Fruit fly (Drosophila melanogaster) whole organism, embryonic: ENCODE data around the gene Rab14.
A peak's percentile ranks its signal among the peaks of the same experiment; 100 is the strongest.

Experiments
- BtbVII ChIP-seq: fragments of 200-800 bp; sonication (Bioruptor generic); optimal IDR thresholded peaks from 3 replicates; lab custom pipeline; 2017; ENCODE audit warnings: missing biosample characterization, mild to moderate bottlenecking, missing genetic modification characterization
- CG10321 ChIP-seq: fragments of 200-800 bp; sonication (Bioruptor generic); IDR thresholded peaks from 2 replicates; pipeline ENCODE4 v1.3.6; 2022; ENCODE audit warnings: missing biosample characterization, missing genetic modification characterization
- CG11093 ChIP-seq: fragments of 200-800 bp; sonication (Bioruptor generic); IDR thresholded peaks from 3 replicates; pipeline ENCODE4 v1.3.6; 2022; ENCODE audit warnings: missing biosample characterization, missing genetic modification characterization
- CG11695 ChIP-seq: fragments of 200-800 bp; sonication (Bioruptor generic); IDR thresholded peaks from 3 replicates; pipeline ENCODE4 v1.3.6; 2022; ENCODE audit warnings: missing biosample characterization, missing genetic modification characterization
- CG12769 ChIP-seq: fragments of 200-800 bp; sonication (Bioruptor generic); optimal IDR thresholded peaks from 2 replicates; lab custom pipeline; 2019; ENCODE audit warnings: missing biosample characterization, mild to moderate bottlenecking, missing genetic modification characterization, moderate library complexity
- CG15011 ChIP-seq: fragments of 200-800 bp; sonication (Bioruptor generic); optimal IDR thresholded peaks from 3 replicates; lab custom pipeline; 2018; ENCODE audit warnings: missing biosample characterization, mild to moderate bottlenecking, missing genetic modification characterization
- CG15514 ChIP-seq: fragments of 200-800 bp; sonication (Bioruptor generic); optimal IDR thresholded peaks from 3 replicates; lab custom pipeline; 2017; ENCODE audit warnings: missing biosample characterization, missing genetic modification characterization, mild to moderate bottlenecking, moderate library complexity, missing genetic modification reagents
- CG1603 ChIP-seq: fragments of 200-800 bp; sonication (Bioruptor generic); optimal IDR thresholded peaks from 2 replicates; lab custom pipeline; 2019; ENCODE audit warnings: missing biosample characterization, mild to moderate bottlenecking, missing genetic modification characterization, moderate library complexity
- CG16779 ChIP-seq: fragments of 200-800 bp; sonication (Bioruptor generic); IDR thresholded peaks from 2 replicates; pipeline ENCODE4 v1.3.6; 2022; ENCODE audit warnings: missing biosample characterization, missing genetic modification characterization
- CG17361 ChIP-seq: fragments of 200-800 bp; sonication (Bioruptor generic); IDR thresholded peaks from 3 replicates; pipeline ENCODE4 v1.3.6; 2022; ENCODE audit warnings: missing biosample characterization, missing genetic modification characterization
- CG18599 ChIP-seq: fragments of 200-800 bp; sonication (Bioruptor generic); optimal IDR thresholded peaks from 3 replicates; lab custom pipeline; 2017; ENCODE audit warnings: missing biosample characterization, missing genetic modification characterization, mild to moderate bottlenecking, moderate library complexity, missing genetic modification reagents
- CG18619 ChIP-seq: fragments of 200-800 bp; sonication (Bioruptor generic); optimal IDR thresholded peaks from 3 replicates; lab custom pipeline; 2017; ENCODE audit warnings: missing biosample characterization, mild to moderate bottlenecking, missing genetic modification characterization
- CG2120 ChIP-seq: fragments of 200-800 bp; sonication (Bioruptor generic); optimal IDR thresholded peaks from 3 replicates; lab custom pipeline; 2016; ENCODE audit warnings: missing biosample characterization, missing genetic modification characterization
- CG2875 ChIP-seq: fragments of 200-800 bp; sonication (Bioruptor generic); optimal IDR thresholded peaks from 2 replicates; lab custom pipeline; 2017; ENCODE audit warnings: missing biosample characterization, mild to moderate bottlenecking, missing genetic modification characterization, missing genetic modification reagents
- CG6765 ChIP-seq: fragments of 200-800 bp; sonication (Bioruptor generic); optimal IDR thresholded peaks from 3 replicates; lab custom pipeline; 2017; ENCODE audit warnings: missing biosample characterization, mild to moderate bottlenecking, missing genetic modification characterization
- CG7928 ChIP-seq: fragments of 200-800 bp; sonication (Bioruptor generic); optimal IDR thresholded peaks from 2 replicates; lab custom pipeline; 2017; ENCODE audit warnings: missing biosample characterization, mild to moderate bottlenecking, missing genetic modification characterization
- CoRest ChIP-seq: fragments of 200-800 bp; sonication (Bioruptor generic); optimal IDR thresholded peaks from 3 replicates; lab custom pipeline; 2018; ENCODE audit warnings: missing biosample characterization, mild to moderate bottlenecking, missing genetic modification characterization, moderate library complexity
- Dip3 ChIP-seq: fragments of 200-800 bp; sonication (Bioruptor generic); optimal IDR thresholded peaks from 3 replicates; lab custom pipeline; 2016; ENCODE audit warnings: missing biosample characterization, missing genetic modification characterization
- HHEX ChIP-seq: fragments of 200-800 bp; sonication (Bioruptor generic); optimal IDR thresholded peaks from 3 replicates; lab custom pipeline; 2017; ENCODE audit warnings: missing biosample characterization, mild to moderate bottlenecking, missing genetic modification characterization, missing genetic modification reagents
- Hmr ChIP-seq: fragments of 200-800 bp; sonication (Bioruptor generic); optimal IDR thresholded peaks from 3 replicates; lab custom pipeline; 2017; ENCODE audit warnings: mild to moderate bottlenecking, missing biosample characterization, missing genetic modification reagents, missing genetic modification characterization
- MTF-1 ChIP-seq: fragments of 200-800 bp; sonication (Bioruptor generic); optimal IDR thresholded peaks from 2 replicates; lab custom pipeline; 2018; ENCODE audit warnings: missing biosample characterization, mild to moderate bottlenecking, missing genetic modification characterization, borderline replicate concordance
- Meics ChIP-seq: fragments of 200-800 bp; sonication (Bioruptor generic); optimal IDR thresholded peaks from 2 replicates; lab custom pipeline; 2017; ENCODE audit warnings: missing biosample characterization, mild to moderate bottlenecking, missing genetic modification characterization
- Oli ChIP-seq: fragments of 200-800 bp; sonication (Bioruptor generic); optimal IDR thresholded peaks from 2 replicates; lab custom pipeline; 2018; ENCODE audit warnings: missing biosample characterization, mild to moderate bottlenecking, missing genetic modification characterization, moderate library complexity
- Rfx ChIP-seq: fragments of 200-800 bp; sonication (Bioruptor generic); IDR thresholded peaks from 2 replicates; pipeline ENCODE4 v1.3.6; 2022; ENCODE audit warnings: missing biosample characterization, missing genetic modification characterization
- Usf ChIP-seq: fragments of 200-800 bp; sonication (Bioruptor generic); optimal IDR thresholded peaks from 2 replicates; lab custom pipeline; 2017; ENCODE audit warnings: missing genotype, missing biosample characterization, missing genetic modification characterization
- br ChIP-seq: fragments of >200 bp; optimal IDR thresholded peaks from 2 replicates; lab custom pipeline; 2017
- caup ChIP-seq: fragments of 200-800 bp; sonication (Bioruptor generic); optimal IDR thresholded peaks from 3 replicates; lab custom pipeline; 2017; ENCODE audit warnings: missing biosample characterization, mild to moderate bottlenecking, missing genetic modification characterization, moderate library complexity; ENCODE audit not compliant: severe bottlenecking
- chn ChIP-seq: fragments of 200-800 bp; sonication (Bioruptor generic); optimal IDR thresholded peaks from 2 replicates; lab custom pipeline; 2016; ENCODE audit warnings: missing biosample characterization, missing genetic modification characterization
- fd3F ChIP-seq: fragments of 200-800 bp; sonication (Bioruptor generic); optimal IDR thresholded peaks from 2 replicates; lab custom pipeline; 2018; ENCODE audit warnings: missing biosample characterization, mild to moderate bottlenecking, missing genetic modification characterization, moderate library complexity
- gsb ChIP-seq: fragments of 200-800 bp; sonication (Bioruptor generic); IDR thresholded peaks from 2 replicates; pipeline ENCODE4 v1.3.6; 2022; ENCODE audit warnings: missing biosample characterization, missing genetic modification characterization
- hth ChIP-seq: fragments of >200 bp; optimal IDR thresholded peaks from 2 replicates; lab custom pipeline; 2017; ENCODE audit warnings: inconsistent platforms
- insv ChIP-seq, 2 experiments: fragments of 200-800 bp; sonication (Bioruptor generic); optimal IDR thresholded peaks; 3 replicates each; lab custom pipeline; 2016 to 2018; ENCODE audit warnings: missing biosample characterization in 2 of 2, missing genetic modification characterization in 2 of 2
- lab ChIP-seq: fragments of 200-800 bp; sonication (Bioruptor generic); optimal IDR thresholded peaks from 3 replicates; lab custom pipeline; 2017; ENCODE audit warnings: missing biosample characterization, missing genetic modification characterization, mild to moderate bottlenecking, moderate library complexity, missing genetic modification reagents
- mirr ChIP-seq: fragments of 200-800 bp; sonication (Bioruptor generic); optimal IDR thresholded peaks from 3 replicates; lab custom pipeline; 2018; ENCODE audit warnings: missing biosample characterization, mild to moderate bottlenecking, missing genetic modification characterization
- pan ChIP-seq, 4 experiments: fragments of >200 bp in 3 of 4; fragments of 200-800 bp in 1 of 4; sonication (Bioruptor generic) in 1 of 4; optimal IDR thresholded peaks in 3 of 4; IDR thresholded peaks in 1 of 4; 2 replicates each; pipeline versions ENCODE4 v1.3.6 to Lab custom; 2017 to 2022; ENCODE audit warnings: missing biosample characterization in 2 of 4, missing genetic modification characterization in 2 of 4, mixed read lengths in 1 of 4
- pho ChIP-seq: fragments of 200-800 bp; sonication (Bioruptor generic); optimal IDR thresholded peaks from 2 replicates; lab custom pipeline; 2016; ENCODE audit warnings: missing biosample characterization, missing genetic modification characterization
- ranshi ChIP-seq: fragments of 200-800 bp; sonication (Bioruptor generic); IDR thresholded peaks from 2 replicates; pipeline ENCODE4 v1.3.6; 2022; ENCODE audit warnings: missing biosample characterization, missing genetic modification characterization
- salm ChIP-seq: fragments of 200-800 bp; sonication (Bioruptor generic); optimal IDR thresholded peaks from 2 replicates; lab custom pipeline; 2018; ENCODE audit warnings: missing biosample characterization, mild to moderate bottlenecking, missing genetic modification characterization
- sens ChIP-seq: fragments of 200-800 bp; sonication (Bioruptor generic); peaks from one replicate; lab custom pipeline; 2016; ENCODE audit warnings: missing biosample characterization, missing genetic modification characterization
- sob ChIP-seq: fragments of 200-800 bp; sonication (Bioruptor generic); IDR thresholded peaks from 2 replicates; pipeline ENCODE4 v1.3.6; 2022; ENCODE audit warnings: missing biosample characterization, missing genetic modification characterization
- unpg ChIP-seq: fragments of 200-800 bp; sonication (Bioruptor generic); optimal IDR thresholded peaks from 3 replicates; lab custom pipeline; 2018; ENCODE audit warnings: missing biosample characterization, mild to moderate bottlenecking, missing genetic modification characterization, moderate library complexity
- wdn ChIP-seq: fragments of 200-800 bp; sonication (Bioruptor generic); IDR thresholded peaks from 2 replicates; pipeline ENCODE4 v1.3.6; 2022; ENCODE audit warnings: missing biosample characterization, missing genetic modification characterization
- wek ChIP-seq: fragments of 200-800 bp; sonication (Bioruptor generic); optimal IDR thresholded peaks from 3 replicates; lab custom pipeline; 2018; ENCODE audit warnings: missing biosample characterization, mild to moderate bottlenecking, missing genetic modification characterization, moderate library complexity
- wor ChIP-seq: fragments of 200-800 bp; sonication (Bioruptor generic); IDR thresholded peaks from 2 replicates; pipeline ENCODE4 v1.3.6; 2022; ENCODE audit warnings: missing biosample characterization, missing genetic modification characterization
- yki ChIP-seq: fragments of >200 bp; optimal IDR thresholded peaks from 3 replicates; lab custom pipeline; 2018
- zen ChIP-seq: fragments of 200-800 bp; sonication (Bioruptor generic); optimal IDR thresholded peaks from 3 replicates; lab custom pipeline; 2018; ENCODE audit warnings: missing biosample characterization, mild to moderate bottlenecking, missing genetic modification characterization, moderate library complexity

The Rab14 gene

DNA sequence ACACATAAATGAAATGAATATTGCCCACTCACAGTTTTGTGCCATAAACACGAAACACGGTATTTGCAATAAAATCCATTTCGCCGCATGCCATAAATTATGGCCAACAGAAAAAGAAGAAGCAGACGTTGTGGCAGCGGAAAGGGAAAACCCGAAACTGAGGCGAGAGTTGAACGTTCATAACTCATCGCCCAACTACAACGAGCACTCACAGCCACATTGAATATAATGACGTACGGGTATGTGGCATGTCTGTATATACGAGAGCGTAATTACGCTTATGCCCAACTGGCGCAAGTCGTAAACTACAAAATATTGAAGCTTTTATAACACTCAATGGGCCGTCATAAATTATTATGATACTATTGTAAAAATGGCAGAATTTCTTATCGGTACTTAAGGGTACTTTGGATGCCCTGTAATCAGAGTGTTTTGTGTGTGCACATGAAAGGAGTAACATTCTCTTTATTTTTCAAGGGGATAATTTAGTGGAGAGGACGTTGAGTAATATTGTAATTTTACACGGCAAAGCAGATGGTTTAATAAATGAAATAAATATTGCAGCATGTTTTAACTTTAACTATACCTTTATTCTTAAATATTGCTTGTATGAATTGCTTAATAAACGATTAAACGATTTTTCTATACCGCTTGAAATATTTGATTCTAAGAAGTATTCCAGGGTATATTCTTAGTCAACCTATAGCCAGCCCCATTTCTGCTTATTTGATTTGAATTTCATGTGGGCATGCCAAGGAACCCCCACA lies 39.5 kb downstream of the Rab14 start (continued):
- TF ChIP-seq CG16779 (GFP tag; lab: Robert Waterston, UW) (no peak), unpg (GFP tag; lab: Kevin White, UChicago) (peak; percentile 63), MTF-1 (GFP tag; lab: Kevin White, UChicago) (peak; percentile 35), wor (GFP tag; lab: Robert Waterston, UW) (no peak), CG2120 (GFP tag; lab: Kevin White, UChicago) (peak; percentile 53)

DNA sequence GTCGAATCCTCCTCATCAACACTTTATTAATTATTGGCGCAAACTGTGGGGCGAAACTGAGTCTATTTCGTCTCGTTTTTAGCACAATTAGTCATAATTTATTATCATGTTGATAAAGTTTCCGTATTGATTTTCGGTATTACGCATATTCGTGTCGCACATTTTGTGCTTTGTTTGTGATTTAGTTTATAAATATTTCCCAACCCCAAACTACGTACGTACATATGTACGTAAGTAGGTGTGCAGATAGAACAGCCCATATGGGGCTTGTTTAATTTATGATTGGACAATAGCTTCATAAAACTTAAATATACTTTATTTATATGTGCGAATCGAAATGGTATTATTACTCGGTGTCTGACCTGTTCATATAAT lies 40.1 kb downstream of the Rab14 start:
- TF ChIP-seq br (no peak), Meics (peak; percentile 9), ranshi (no peak), CG12769 (peak; percentile 26), Oli (tag; lab: Kevin White, UChicago) (no peak), CG17361 (0 out of 3 replicates have a peak, but pooled peaks have one; percentile 0), salm (tag; lab: Kevin White, UChicago) (no peak), CG18599 (GFP tag; lab: Kevin White, UChicago) (peak; percentile 19), pho (GFP tag; lab: Kevin White, UChicago) (peak; percentile 3), Rfx (GFP tag; lab: Robert Waterston, UW) (peak; percentile 29; the same call in 1 of the 2 replicates), CG1603 (tag; lab: Kevin White, UChicago) (no peak), yki (no peak), fd3F (peak; percentile 46), sens (GFP tag; lab: Kevin White, UChicago) (peak; percentile 73), Hmr (peak; percentile 21), hth (lab: Kevin White, UChicago) (no peak), CG15514 (GFP tag; lab: Kevin White, UChicago) (peak; percentile 47), CG2875 (GFP tag; lab: Kevin White, UChicago) (peak; percentile 30), CG7928 (GFP tag; lab: Kevin White, UChicago) (peak; percentile 20), CG18619 (GFP tag; lab: Kevin White, UChicago) (no peak), Dip3 (GFP tag; lab: Kevin White, UChicago) (no peak), chn (GFP tag; lab: Kevin White, UChicago) (no peak), wek (peak; percentile 1), MTF-1 (GFP tag; lab: Kevin White, UChicago) (peak; percentile 45), zen (tag; lab: Kevin White, UChicago) (no peak), caup (GFP tag; lab: Kevin White, UChicago) (peak; percentile 31), BtbVII (GFP tag; lab: Kevin White, UChicago) (peak; percentile 23), pan (optimal IDR thresholded peaks at IDR 0.05; lab: Kevin White, UChicago) (no peak), pan (GFP tag; optimal IDR thresholded peaks at IDR 0.05 in 1 of 2, IDR thresholded peaks at IDR 0.05 in 1 of 2) (peak in 1 of 2 experiments; percentile 52), CG10321 (GFP tag; lab: Robert Waterston, UW) (0 out of 2 replicates have a peak, but pooled peaks have one; percentile 31), CG11093 (GFP tag; lab: Robert Waterston, UW) (peak; percentile 17; the same call in 1 of the 3 replicates), CG6765 (GFP tag; lab: Kevin White, UChicago) (no peak), lab (GFP tag; lab: Kevin White, UChicago) (peak; percentile 56), mirr (GFP tag; lab: Kevin White, UChicago) (peak; percentile 68), insv (GFP tag; optimal IDR thresholded peaks at IDR 0.05; lab: Kevin White, UChicago) (no peak), CG11695 (peak; percentile 20; the same call in 1 of the 3 replicates), CG15011 (GFP tag; lab: Kevin White, UChicago) (no peak), HHEX (GFP tag; lab: Kevin White, UChicago) (peak; percentile 55), gsb (GFP tag; lab: Robert Waterston, UW) (peak; percentile 24; the same call in 1 of the 2 replicates), Usf (GFP tag; lab: Kevin White, UChicago) (no peak), sob (GFP tag; lab: Robert Waterston, UW) (peak; percentile 56; the same call in 1 of the 2 replicates), CoRest (no peak), wdn (GFP tag; lab: Robert Waterston, UW) (0 out of 2 replicates have a peak, but pooled peaks have one; percentile 31)
